Worm (Caenorhabditis elegans) whole organism, early embryonic: ENCODE results near the gene idhb-1.

Experiments used
- B0310.2 ChIP-seq: sonication (generic microtip); optimal IDR thresholded peaks from 2 replicates; lab custom pipeline; 2016; ENCODE audit warnings: mild to moderate bottlenecking, missing genetic modification characterization, missing compliant biosample characterization
- F13C5.2 ChIP-seq: sonication (generic microtip); optimal IDR thresholded peaks from 2 replicates; lab custom pipeline; 2017; ENCODE audit warnings: mild to moderate bottlenecking, missing genetic modification characterization, inconsistent platforms, missing compliant biosample characterization
- aly-1 ChIP-seq: sonication (generic microtip); optimal IDR thresholded peaks from 2 replicates; lab custom pipeline; 2016; ENCODE audit warnings: missing genetic modification characterization, missing compliant biosample characterization
- ama-1 ChIP-seq: fragments of 150-350 bp; optimal IDR thresholded peaks from 2 replicates; lab custom pipeline; 2014
- flt-1 ChIP-seq: fragments of 200-800 bp; sonication (Bioruptor generic); IDR thresholded peaks from 2 replicates; pipeline ENCODE4 v1.3.6; 2022; ENCODE audit warnings: missing genetic modification characterization, missing compliant biosample characterization
- hmg-4 ChIP-seq: fragments of 200-800 bp; sonication (Bioruptor generic); optimal IDR thresholded peaks from 2 replicates; lab custom pipeline; 2018; ENCODE audit warnings: mild to moderate bottlenecking, missing genetic modification characterization, missing compliant biosample characterization
- hnd-1 ChIP-seq: sonication (generic microtip); optimal IDR thresholded peaks from 2 replicates; lab custom pipeline; 2016; ENCODE audit warnings: missing genetic modification characterization, missing compliant biosample characterization
- pes-1 ChIP-seq: fragments of 200-800 bp; sonication (Bioruptor generic); IDR thresholded peaks from 2 replicates; pipeline ENCODE4 v1.3.6; 2022; ENCODE audit warnings: missing genetic modification reagents, missing genetic modification characterization, missing compliant biosample characterization
- scrt-1 ChIP-seq: fragments of 200-800 bp; sonication (Bioruptor generic); IDR thresholded peaks from 2 replicates; pipeline ENCODE4 v1.3.6; 2022; ENCODE audit warnings: missing genetic modification characterization, missing compliant biosample characterization
- sea-1 ChIP-seq: fragments of 200-800 bp; sonication (Bioruptor generic); conservative IDR thresholded peaks from 2 replicates; pipeline ENCODE4 v1.3.6; 2022; ENCODE audit warnings: missing genetic modification characterization, missing compliant biosample characterization

- no peak for TF ChIP-seq aly-1 (tag; lab: Kevin White, UChicago)
- TF ChIP-seq pes-1 (GFP tag; lab: Robert Waterston, UW), result no peak
- TF ChIP-seq ama-1 (lab: Kevin White, UChicago), result no peak
- TF ChIP-seq sea-1 (GFP tag; lab: Robert Waterston, UW), result no peak
- no peak for TF ChIP-seq hnd-1 (tag; lab: Kevin White, UChicago)
- TF ChIP-seq F13C5.2 (tag; lab: Kevin White, UChicago), result no peak
- TF ChIP-seq flt-1 (GFP tag; lab: Robert Waterston, UW), result no peak
- TF ChIP-seq hmg-4 (GFP tag; lab: Kevin White, UChicago), result no peak
- TF ChIP-seq scrt-1 (GFP tag; lab: Robert Waterston, UW), result no peak
- TF ChIP-seq B0310.2 (tag; lab: Kevin White, UChicago), result no peak
Measured at ce11 chrX:14175740-14176139, 1.9 kb upstream of the idhb-1 start, which contains the start of gene C37E2.2.
